Fruit fly (Drosophila melanogaster) whole organism, prepupa: ENCODE results near the gene CG13073.

Experiments
- CG10631 ChIP-seq: fragments of 200-800 bp; sonication (Bioruptor generic); optimal IDR thresholded peaks from 2 replicates; lab custom pipeline; 2016; ENCODE audit warnings: missing biosample characterization, missing genetic modification characterization
- CG10669 ChIP-seq: fragments of 200-800 bp; sonication (Bioruptor generic); optimal IDR thresholded peaks from 3 replicates; lab custom pipeline; 2018; ENCODE audit warnings: missing biosample characterization, mild to moderate bottlenecking, missing genetic modification characterization, moderate library complexity
- CG11294 ChIP-seq: fragments of 200-800 bp; sonication (Bioruptor generic); IDR thresholded peaks from 2 replicates; pipeline ENCODE4 v1.3.6; 2022; ENCODE audit warnings: missing biosample characterization, missing genetic modification characterization
- CG15336 ChIP-seq: fragments of 200-800 bp; sonication (Bioruptor generic); IDR thresholded peaks from 2 replicates; pipeline ENCODE4 v1.3.6; 2022; ENCODE audit warnings: missing biosample characterization, missing genetic modification characterization
- CG16779 ChIP-seq: fragments of 200-800 bp; sonication (Bioruptor generic); optimal IDR thresholded peaks from 3 replicates; lab custom pipeline; 2017; ENCODE audit warnings: missing biosample characterization, mild to moderate bottlenecking, missing genetic modification characterization
- CG3032 ChIP-seq: fragments of 200-800 bp; optimal IDR thresholded peaks from 2 replicates; lab custom pipeline; 2019; ENCODE audit warnings: missing biosample characterization, mild to moderate bottlenecking, missing genetic modification characterization, moderate library complexity
- CG32006 ChIP-seq: fragments of 200-800 bp; sonication (Bioruptor generic); optimal IDR thresholded peaks from 3 replicates; lab custom pipeline; 2017; ENCODE audit warnings: missing biosample characterization, mild to moderate bottlenecking, missing genetic modification characterization
- CG3919 ChIP-seq: fragments of 200-800 bp; sonication (Bioruptor generic); optimal IDR thresholded peaks from 3 replicates; lab custom pipeline; 2016; ENCODE audit warnings: missing biosample characterization, missing genetic modification characterization
- CG6163 ChIP-seq: fragments of 200-800 bp; sonication (Bioruptor generic); IDR thresholded peaks from 3 replicates; pipeline ENCODE4 v1.3.6; 2022; ENCODE audit warnings: missing biosample characterization, missing genetic modification characterization
- CG6276 ChIP-seq: fragments of 200-800 bp; sonication (Bioruptor generic); optimal IDR thresholded peaks from 2 replicates; lab custom pipeline; 2017; ENCODE audit warnings: missing biosample characterization, mild to moderate bottlenecking, missing genetic modification characterization
- CG6792 ChIP-seq: fragments of 200-800 bp; sonication (Bioruptor generic); optimal IDR thresholded peaks from 3 replicates; lab custom pipeline; 2016; ENCODE audit warnings: missing biosample characterization, missing genetic modification characterization
- CG6808 ChIP-seq: fragments of 200-800 bp; sonication (Bioruptor generic); optimal IDR thresholded peaks from 3 replicates; lab custom pipeline; 2017; ENCODE audit warnings: missing biosample characterization, missing genetic modification characterization, mild to moderate bottlenecking, moderate library complexity, missing genetic modification reagents
- CG6854 ChIP-seq: fragments of 200-800 bp; sonication (Bioruptor generic); optimal IDR thresholded peaks from 2 replicates; lab custom pipeline; 2017; ENCODE audit warnings: missing biosample characterization, mild to moderate bottlenecking, missing genetic modification characterization
- CG7368 ChIP-seq: fragments of 200-800 bp; sonication (Bioruptor generic); optimal IDR thresholded peaks from 3 replicates; lab custom pipeline; 2016; ENCODE audit warnings: missing biosample characterization, missing genetic modification characterization
- CG8119 ChIP-seq: fragments of 200-800 bp; sonication (Bioruptor generic); IDR thresholded peaks from 3 replicates; pipeline ENCODE4 v1.3.6; 2022; ENCODE audit warnings: missing biosample characterization, missing genetic modification characterization
- CG9139 ChIP-seq: fragments of 200-800 bp; sonication (Bioruptor generic); optimal IDR thresholded peaks from 3 replicates; lab custom pipeline; 2017; ENCODE audit warnings: missing biosample characterization, mild to moderate bottlenecking, missing genetic modification characterization
- Eip75B ChIP-seq: fragments of 200-800 bp; sonication (Bioruptor generic); optimal IDR thresholded peaks from 3 replicates; lab custom pipeline; 2016; ENCODE audit warnings: missing biosample characterization, missing genetic modification characterization
- Eip78C ChIP-seq: fragments of 200-800 bp; sonication (Bioruptor generic); peaks from one replicate; lab custom pipeline; 2016; ENCODE audit warnings: missing biosample characterization, missing genetic modification characterization
- Eip93F ChIP-seq: fragments of 200-800 bp; sonication (Bioruptor generic); optimal IDR thresholded peaks from 2 replicates; lab custom pipeline; 2016; ENCODE audit warnings: missing biosample characterization, mild to moderate bottlenecking, missing genetic modification characterization
- Ets21C ChIP-seq: fragments of 200-800 bp; sonication (Bioruptor generic); optimal IDR thresholded peaks from 3 replicates; lab custom pipeline; 2016; ENCODE audit warnings: missing biosample characterization, missing genetic modification characterization
- Ets96B ChIP-seq: fragments of 200-800 bp; optimal IDR thresholded peaks from 2 replicates; lab custom pipeline; 2019; ENCODE audit warnings: missing biosample characterization, mild to moderate bottlenecking, missing genetic modification characterization, moderate library complexity
- Gug ChIP-seq: fragments of 200-800 bp; sonication (Bioruptor generic); IDR thresholded peaks from 2 replicates; pipeline ENCODE4 v1.3.6; 2022; ENCODE audit warnings: missing biosample characterization, missing genetic modification characterization
- Hr38 ChIP-seq: sonication (Bioruptor generic); optimal IDR thresholded peaks from 2 replicates; lab custom pipeline; 2016; ENCODE audit warnings: missing biosample characterization, missing genetic modification characterization
- Hr4 ChIP-seq: fragments of 200-800 bp; sonication (Bioruptor generic); optimal IDR thresholded peaks from 3 replicates; lab custom pipeline; 2016; ENCODE audit warnings: missing biosample characterization, missing genetic modification characterization
- Met ChIP-seq: fragments of 200-800 bp; sonication (Bioruptor generic); optimal IDR thresholded peaks from 3 replicates; lab custom pipeline; 2016; ENCODE audit warnings: missing biosample characterization, missing genetic modification characterization
- OdsH ChIP-seq: fragments of 200-800 bp; sonication (Bioruptor generic); optimal IDR thresholded peaks from 3 replicates; lab custom pipeline; 2016; ENCODE audit warnings: missing biosample characterization, missing genetic modification characterization
- Sox14 ChIP-seq: fragments of 200-800 bp; sonication (Bioruptor generic); optimal IDR thresholded peaks from 3 replicates; lab custom pipeline; 2016; ENCODE audit warnings: missing biosample characterization, missing genetic modification characterization
- acj6 ChIP-seq: fragments of 200-800 bp; sonication (Bioruptor generic); optimal IDR thresholded peaks from 3 replicates; lab custom pipeline; 2016; ENCODE audit warnings: missing biosample characterization, missing genetic modification characterization
- dac ChIP-seq: fragments of 200-800 bp; sonication (Bioruptor generic); optimal IDR thresholded peaks from 2 replicates; lab custom pipeline; 2017; ENCODE audit warnings: missing biosample characterization, mild to moderate bottlenecking, missing genetic modification characterization
- dsx ChIP-seq: fragments of 200-800 bp; optimal IDR thresholded peaks from 3 replicates; lab custom pipeline; 2019; ENCODE audit warnings: missing biosample characterization, mild to moderate bottlenecking, missing genetic modification characterization, moderate library complexity; ENCODE audit not compliant: poor library complexity, severe bottlenecking
- eg ChIP-seq: fragments of 200-800 bp; sonication (Bioruptor generic); IDR thresholded peaks from 3 replicates; pipeline ENCODE4 v1.3.6; 2022; ENCODE audit warnings: missing biosample characterization, missing genetic modification characterization
- esn ChIP-seq: fragments of 200-800 bp; sonication (Bioruptor generic); optimal IDR thresholded peaks from 2 replicates; lab custom pipeline; 2016; ENCODE audit warnings: missing biosample characterization, mild to moderate bottlenecking, missing genetic modification characterization, moderate library complexity
- fkh ChIP-seq: fragments of 200-800 bp; sonication (Bioruptor generic); optimal IDR thresholded peaks from 3 replicates; lab custom pipeline; 2017; ENCODE audit warnings: missing biosample characterization, mild to moderate bottlenecking, missing genetic modification characterization, moderate library complexity
- net ChIP-seq: fragments of 200-800 bp; sonication (Bioruptor generic); optimal IDR thresholded peaks from 3 replicates; lab custom pipeline; 2016; ENCODE audit warnings: missing biosample characterization, missing genetic modification characterization
- pdm3 ChIP-seq: fragments of 200-800 bp; sonication (Bioruptor generic); optimal IDR thresholded peaks from 3 replicates; lab custom pipeline; 2016; ENCODE audit warnings: missing biosample characterization, missing genetic modification characterization
- salr ChIP-seq, 2 experiments: fragments of 200-800 bp; sonication (Bioruptor generic); optimal IDR thresholded peaks; 3 replicates each; lab custom pipeline; 2016 to 2018; ENCODE audit warnings: missing biosample characterization in 2 of 2, missing genetic modification characterization in 2 of 2, mild to moderate bottlenecking in 1 of 2
- spab ChIP-seq: fragments of 200-800 bp; sonication (Bioruptor generic); optimal IDR thresholded peaks from 2 replicates; lab custom pipeline; 2017; ENCODE audit warnings: missing biosample characterization, mild to moderate bottlenecking, missing genetic modification characterization, missing genetic modification reagents
- ss ChIP-seq, 2 experiments: fragments of 200-800 bp; sonication (Bioruptor generic); optimal IDR thresholded peaks; 2 replicates in 1 of 2; 3 replicates in 1 of 2; lab custom pipeline; 2017 to 2018; ENCODE audit warnings: mild to moderate bottlenecking in 2 of 2, missing biosample characterization in 2 of 2, missing genetic modification characterization in 2 of 2, moderate library complexity in 1 of 2
- svp ChIP-seq: fragments of 200-800 bp; sonication (Bioruptor generic); peaks from one replicate; lab custom pipeline; 2016; ENCODE audit warnings: missing biosample characterization, missing genetic modification characterization

CG13073 gene

dm6 chr3L:16217203-16217602 is at the start of gene CG13073:
CG13073 (minus strand) TSS chr3L:16217303.
- TF ChIP-seq Eip78C (GFP tag; lab: Kevin White, UChicago) = peak; percentile 35
- no peak for TF ChIP-seq eg (GFP tag; lab: Robert Waterston, UW)

dm6 chr3L:16265000-16265399 is 47.9 kb upstream of the CG13073 start, which contains the start of the genes CG13051 and CG13069:
CG13051 (minus strand) TSS chr3L:16265100.
CG13069 (plus strand) TSS chr3L:16265385.
- no peak for TF ChIP-seq dac (GFP tag; lab: Kevin White, UChicago)
- TF ChIP-seq esn (GFP tag; lab: Kevin White, UChicago) = no peak
- no peak for TF ChIP-seq svp (GFP tag; lab: Kevin White, UChicago)
- no peak for TF ChIP-seq acj6 (GFP tag; lab: Kevin White, UChicago)
- no peak for TF ChIP-seq salr (GFP tag; optimal IDR thresholded peaks at IDR 0.05; lab: Kevin White, UChicago)
- no peak for TF ChIP-seq Eip78C (GFP tag; lab: Kevin White, UChicago)
- no peak for TF ChIP-seq Hr4
- no peak for TF ChIP-seq pdm3 (GFP tag; lab: Kevin White, UChicago)
- no peak for TF ChIP-seq Hr38 (GFP tag; lab: Kevin White, UChicago)
- TF ChIP-seq CG11294 (GFP tag; lab: Robert Waterston, UW) = no peak

- TF ChIP-seq Ets21C (no peak), CG9139 (GFP tag; lab: Kevin White, UChicago) (no peak), CG6163 (no peak), net (GFP tag; lab: Kevin White, UChicago) (no peak), CG32006 (GFP tag; lab: Kevin White, UChicago) (no peak), CG8119 (GFP tag; lab: Robert Waterston, UW) (no peak), Sox14 (GFP tag; lab: Kevin White, UChicago) (no peak), CG10669 (GFP tag; lab: Kevin White, UChicago) (no peak), Hr38 (GFP tag; lab: Kevin White, UChicago) (no peak), esn (GFP tag; lab: Kevin White, UChicago) (no peak)
Observed at dm6 chr3L:16263043-16263442, 45.9 kb upstream of the CG13073 start, which contains the start of gene CG13070. CG13070 (plus strand) TSS chr3L:16263343.

- TF ChIP-seq fkh (no peak), dsx (GFP tag; lab: Kevin White, UChicago) (no peak), Met (GFP tag; lab: Kevin White, UChicago) (no peak), Gug (GFP tag; lab: Robert Waterston, UW) (no peak), spab (GFP tag; lab: Kevin White, UChicago) (no peak), Eip78C (GFP tag; lab: Kevin White, UChicago) (no peak), CG8119 (GFP tag; lab: Robert Waterston, UW) (no peak)
Observed at dm6 chr3L:16262440-16262839, 45.3 kb upstream of the CG13073 start, which contains the start of gene CG13071. CG13071 (plus strand) TSS chr3L:16262740.

- TF ChIP-seq CG7368 (no peak), CG16779 (tag; lab: Kevin White, UChicago) (no peak), CG6792 (no peak), CG6808 (GFP tag; lab: Kevin White, UChicago) (no peak), Sox14 (GFP tag; lab: Kevin White, UChicago) (no peak), CG6854 (GFP tag; lab: Kevin White, UChicago) (no peak)
Observed at dm6 chr3L:16261505-16261904, 44.4 kb upstream of the CG13073 start, which contains the start of gene CG34247. CG34247 (minus strand) TSS chr3L:16261605.

dm6 chr3L:16259552-16259951 is 42.4 kb upstream of the CG13073 start, which contains the start of gene CG13053:
CG13053 (minus strand) TSS chr3L:16259722.
- no peak for TF ChIP-seq Hr4
- TF ChIP-seq Eip75B (GFP tag; lab: Kevin White, UChicago) = peak; percentile 58
- no peak for TF ChIP-seq CG6276 (GFP tag; lab: Kevin White, UChicago)
- TF ChIP-seq salr (GFP tag; optimal IDR thresholded peaks at IDR 0.05; lab: Kevin White, UChicago) = peak in 1 of 2 experiments; percentile 25
- TF ChIP-seq OdsH (GFP tag; lab: Kevin White, UChicago) = peak; percentile 8
- peak; percentile 64 for TF ChIP-seq CG10631 (GFP tag; lab: Kevin White, UChicago)
- TF ChIP-seq CG6163 = peak; percentile 31; the same call in 1 of the 3 replicates
- no peak for TF ChIP-seq Eip93F
- TF ChIP-seq Ets96B (tag; lab: Kevin White, UChicago) = peak; percentile 82
- peak; percentile 23 for TF ChIP-seq acj6 (GFP tag; lab: Kevin White, UChicago)
- peak; percentile 28; the same call in 1 of the 3 replicates for TF ChIP-seq CG8119 (GFP tag; lab: Robert Waterston, UW)
- peak; percentile 67 for TF ChIP-seq CG10669 (GFP tag; lab: Kevin White, UChicago)
- peak; percentile 89 for TF ChIP-seq Eip78C (GFP tag; lab: Kevin White, UChicago)
- TF ChIP-seq CG3032 (tag; lab: Kevin White, UChicago) = peak; percentile 74
- peak; percentile 85 for TF ChIP-seq dsx (GFP tag; lab: Kevin White, UChicago)
- peak; percentile 10 for TF ChIP-seq CG16779 (tag; lab: Kevin White, UChicago)
- TF ChIP-seq CG15336 (GFP tag; lab: Robert Waterston, UW) = no peak
- TF ChIP-seq ss (GFP tag; optimal IDR thresholded peaks at IDR 0.05; lab: Kevin White, UChicago) = peak; percentile 50 to 73
- TF ChIP-seq spab (GFP tag; lab: Kevin White, UChicago) = peak; percentile 71
- no peak for TF ChIP-seq net (GFP tag; lab: Kevin White, UChicago)
- peak; percentile 46 for TF ChIP-seq CG3919 (GFP tag; lab: Kevin White, UChicago)
- no peak for TF ChIP-seq fkh
- TF ChIP-seq CG6808 (GFP tag; lab: Kevin White, UChicago) = peak; percentile 77
